Worm (Caenorhabditis elegans) whole organism, midembryonic: Measurements from ENCODE around the gene kin-34.

ENCODE experiments used
- T22C8.4 ChIP-seq: fragments of 200-800 bp; sonication (Bioruptor generic); IDR thresholded peaks from 2 replicates; pipeline ENCODE4 v1.3.6; 2022; ENCODE audit warnings: missing genetic modification characterization, missing compliant biosample characterization
- cog-1 ChIP-seq: sonication (generic microtip); optimal IDR thresholded peaks from 2 replicates; lab custom pipeline; 2016; ENCODE audit warnings: missing genetic modification characterization, missing compliant biosample characterization
- flt-1 ChIP-seq: fragments of 200-800 bp; sonication (Bioruptor generic); IDR thresholded peaks from 2 replicates; pipeline ENCODE4 v1.3.6; 2022; ENCODE audit warnings: missing genetic modification characterization, missing compliant biosample characterization
- klf-2 ChIP-seq: fragments of 200-800 bp; sonication (Bioruptor generic); conservative IDR thresholded peaks from 2 replicates; pipeline ENCODE4 v1.3.6; 2022; ENCODE audit warnings: missing genetic modification reagents, missing genetic modification characterization, missing compliant biosample characterization
- med-1 ChIP-seq: sonication (generic microtip); optimal IDR thresholded peaks from 2 replicates; lab custom pipeline; 2017; ENCODE audit warnings: missing genetic modification characterization, mild to moderate bottlenecking, missing compliant biosample characterization, antibody characterized with exemption, missing genetic modification reagents; ENCODE audit not compliant: insufficient read depth
- ref-1 ChIP-seq: fragments of 200-800 bp; sonication (Bioruptor generic); conservative IDR thresholded peaks from 2 replicates; pipeline ENCODE4 v1.3.6; 2022; ENCODE audit warnings: missing genetic modification reagents, missing genetic modification characterization, missing compliant biosample characterization
- tab-1 ChIP-seq: fragments of 200-800 bp; sonication (Bioruptor generic); IDR thresholded peaks from 2 replicates; pipeline ENCODE4 v1.3.6; 2022; ENCODE audit warnings: missing genetic modification characterization, missing compliant biosample characterization
- ztf-23 ChIP-seq: fragments of 200-800 bp; sonication (Bioruptor generic); IDR thresholded peaks from 2 replicates; pipeline ENCODE4 v1.3.6; 2022; ENCODE audit warnings: missing genetic modification reagents, missing genetic modification characterization, missing compliant biosample characterization
- ztf-29 ChIP-seq: fragments of 200-800 bp; sonication (Bioruptor generic); IDR thresholded peaks from 2 replicates; pipeline ENCODE4 v1.3.6; 2022; ENCODE audit warnings: missing genetic modification reagents, missing genetic modification characterization, missing compliant biosample characterization

kin-34 gene

DNA sequence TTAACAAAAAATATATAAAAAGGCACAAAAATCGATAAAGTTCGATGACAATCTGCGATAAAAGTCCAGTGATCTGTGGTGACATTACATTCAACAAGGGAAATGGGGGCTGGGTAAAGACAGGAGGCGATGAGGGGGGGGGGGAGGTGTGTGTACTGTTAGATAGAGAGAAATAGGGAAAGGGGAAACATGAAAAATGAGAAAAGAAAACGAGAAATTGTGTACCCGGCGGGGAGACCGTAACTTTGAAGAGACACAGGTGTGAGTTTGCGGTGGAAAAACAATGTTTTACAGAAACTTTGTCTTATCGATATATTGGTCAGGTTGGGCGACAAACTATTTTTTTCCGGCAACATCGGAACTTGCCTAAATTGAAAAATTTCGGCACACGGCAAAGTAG, 14.3 kb upstream of the kin-34 start:
- TF ChIP-seq klf-2 (GFP tag; lab: Robert Waterston, UW) (no peak), cog-1 (tag; lab: Kevin White, UChicago) (no peak), ztf-29 (GFP tag; lab: Robert Waterston, UW) (no peak), ztf-23 (GFP tag; lab: Robert Waterston, UW) (no peak), med-1 (no peak), flt-1 (GFP tag; lab: Robert Waterston, UW) (no peak), T22C8.4 (GFP tag; lab: Robert Waterston, UW) (no peak)

DNA sequence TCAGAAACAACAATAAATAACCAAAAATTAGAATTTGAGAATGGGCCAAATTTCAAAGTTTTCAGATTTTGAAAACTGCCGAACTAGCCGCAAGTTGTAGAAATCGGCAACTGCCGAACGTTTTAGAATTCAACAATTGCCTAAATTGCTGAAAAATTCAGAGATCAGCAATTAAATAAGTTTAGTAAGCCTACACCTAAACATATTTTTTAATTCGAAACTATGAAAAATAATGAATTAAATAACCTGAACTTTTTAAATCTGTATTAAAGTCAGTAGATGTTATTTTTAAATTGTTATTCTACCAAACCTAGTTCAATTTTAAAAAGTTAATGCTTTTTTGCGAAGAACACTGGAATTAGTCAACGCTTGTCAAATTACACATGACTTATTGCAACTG, 12.7 kb upstream of the kin-34 start, which contains the start of gene nhr-204:
TSS of gene nhr-204 (minus strand) at position 101 of the 400 bp plus-strand sequence.
- TF ChIP-seq med-1 = no peak
- no peak for TF ChIP-seq klf-2 (GFP tag; lab: Robert Waterston, UW)
- TF ChIP-seq ref-1 (GFP tag; lab: Robert Waterston, UW) = no peak
- TF ChIP-seq tab-1 (GFP tag; lab: Robert Waterston, UW) = no peak
- no peak for TF ChIP-seq ztf-29 (GFP tag; lab: Robert Waterston, UW)
- no peak for TF ChIP-seq cog-1 (tag; lab: Kevin White, UChicago)
- no peak for TF ChIP-seq T22C8.4 (GFP tag; lab: Robert Waterston, UW)
- no peak for TF ChIP-seq ztf-23 (GFP tag; lab: Robert Waterston, UW)
- TF ChIP-seq flt-1 (GFP tag; lab: Robert Waterston, UW) = no peak

DNA sequence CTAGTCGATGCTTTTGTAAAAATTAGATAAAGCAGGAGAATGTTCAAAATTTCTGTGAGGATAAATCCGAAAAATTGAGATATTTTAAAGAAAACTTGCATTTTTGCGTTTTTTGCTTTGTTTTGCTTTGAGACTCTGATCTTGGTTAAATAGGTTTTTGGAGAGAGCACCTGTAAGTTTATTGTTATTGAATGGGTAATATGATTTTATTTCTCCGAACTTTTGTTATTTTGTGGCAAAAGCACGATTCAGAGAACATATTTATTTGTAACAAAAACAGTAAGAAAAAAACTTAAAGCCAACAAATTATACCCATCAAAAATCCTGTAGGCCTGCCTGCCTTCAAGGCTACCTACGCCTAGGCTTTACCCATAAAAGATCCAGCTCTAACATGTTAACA, 8.6 kb upstream of the kin-34 start, which contains the start of gene str-121:
TSS of gene str-121 (minus strand) at position 101 of the 400 bp plus-strand sequence.
- TF ChIP-seq klf-2 (GFP tag; lab: Robert Waterston, UW) (no peak), T22C8.4 (GFP tag; lab: Robert Waterston, UW) (no peak), ztf-29 (GFP tag; lab: Robert Waterston, UW) (no peak), flt-1 (GFP tag; lab: Robert Waterston, UW) (no peak), ztf-23 (GFP tag; lab: Robert Waterston, UW) (no peak), cog-1 (tag; lab: Kevin White, UChicago) (no peak), ref-1 (GFP tag; lab: Robert Waterston, UW) (no peak), med-1 (no peak), tab-1 (GFP tag; lab: Robert Waterston, UW) (no peak)

DNA sequence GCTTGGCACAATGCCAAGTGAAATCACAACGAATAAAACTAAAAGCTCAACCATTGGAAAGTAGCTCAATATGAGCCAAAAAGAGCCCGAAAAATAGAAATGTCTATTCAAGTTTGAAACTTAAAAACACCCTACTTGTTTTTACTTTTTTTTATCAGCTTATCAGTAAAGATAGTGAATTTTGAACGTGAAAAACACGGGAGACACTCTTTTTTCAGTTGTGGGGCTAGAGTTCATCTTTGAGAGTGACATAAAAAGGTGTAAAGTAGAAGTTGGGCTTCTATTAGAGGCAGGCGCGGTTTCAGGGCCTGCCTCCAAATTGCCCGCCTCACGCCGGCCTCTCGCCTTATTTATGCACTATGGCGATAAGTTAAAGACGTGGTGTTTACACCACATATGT, 5.7 kb upstream of the kin-34 start, which contains the start of gene oac-39:
TSS of gene oac-39 (minus strand) at position 101 of the 400 bp plus-strand sequence.
- TF ChIP-seq med-1 = no peak
- TF ChIP-seq ztf-23 (GFP tag; lab: Robert Waterston, UW) = no peak
- TF ChIP-seq klf-2 (GFP tag; lab: Robert Waterston, UW) = no peak
- no peak for TF ChIP-seq flt-1 (GFP tag; lab: Robert Waterston, UW)
- TF ChIP-seq tab-1 (GFP tag; lab: Robert Waterston, UW) = no peak
- TF ChIP-seq ref-1 (GFP tag; lab: Robert Waterston, UW) = no peak
- TF ChIP-seq cog-1 (tag; lab: Kevin White, UChicago) = no peak
- no peak for TF ChIP-seq T22C8.4 (GFP tag; lab: Robert Waterston, UW)
- no peak for TF ChIP-seq ztf-29 (GFP tag; lab: Robert Waterston, UW)

DNA sequence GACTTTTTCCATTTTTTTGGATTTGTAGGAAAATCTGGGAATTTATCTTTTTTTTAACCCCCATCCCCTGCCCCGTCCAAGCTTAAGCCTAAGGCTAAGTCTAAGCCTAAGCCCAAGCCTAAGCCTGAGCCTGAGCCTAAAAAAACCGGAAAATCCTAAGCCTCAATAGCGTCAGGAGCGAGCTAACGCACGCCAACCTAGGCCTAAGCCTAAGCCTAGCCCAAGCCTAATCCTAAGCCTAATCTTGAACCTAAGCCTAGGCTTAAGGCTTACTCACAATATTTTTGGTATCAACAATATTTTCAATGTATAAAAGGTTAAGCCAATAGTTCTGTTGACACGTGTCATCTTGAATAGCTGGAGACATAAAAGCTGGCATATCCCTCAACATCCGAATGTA, 2.6 kb upstream of the kin-34 start:
- TF ChIP-seq T22C8.4 (GFP tag; lab: Robert Waterston, UW) (no peak), ztf-23 (GFP tag; lab: Robert Waterston, UW) (no peak), flt-1 (GFP tag; lab: Robert Waterston, UW) (no peak), med-1 (no peak)

DNA sequence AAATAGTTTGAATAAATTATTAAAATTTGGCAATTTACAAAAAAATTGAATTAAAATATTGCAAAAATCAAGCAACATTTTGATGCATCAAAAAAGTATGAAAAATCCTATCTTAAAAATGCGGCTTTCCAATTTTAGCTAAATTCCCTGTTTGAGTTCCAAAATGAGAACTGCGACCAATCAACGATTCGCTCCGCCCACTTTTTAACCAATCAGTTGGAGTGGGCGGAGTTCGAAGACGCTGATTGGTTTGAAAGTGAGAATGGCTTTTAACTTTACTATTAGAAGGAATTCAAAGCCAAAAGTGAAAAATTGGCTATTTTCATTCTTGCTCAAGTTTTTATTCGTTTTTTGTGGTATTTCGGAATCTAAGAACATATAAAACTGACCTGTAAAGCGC, 1.6 kb upstream of the kin-34 start:
- TF ChIP-seq ztf-23 (GFP tag; lab: Robert Waterston, UW) (no peak), T22C8.4 (GFP tag; lab: Robert Waterston, UW) (no peak), cog-1 (tag; lab: Kevin White, UChicago) (no peak), klf-2 (GFP tag; lab: Robert Waterston, UW) (no peak), flt-1 (GFP tag; lab: Robert Waterston, UW) (no peak), ztf-29 (GFP tag; lab: Robert Waterston, UW) (no peak), ref-1 (GFP tag; lab: Robert Waterston, UW) (no peak), tab-1 (GFP tag; lab: Robert Waterston, UW) (no peak), med-1 (no peak)

DNA sequence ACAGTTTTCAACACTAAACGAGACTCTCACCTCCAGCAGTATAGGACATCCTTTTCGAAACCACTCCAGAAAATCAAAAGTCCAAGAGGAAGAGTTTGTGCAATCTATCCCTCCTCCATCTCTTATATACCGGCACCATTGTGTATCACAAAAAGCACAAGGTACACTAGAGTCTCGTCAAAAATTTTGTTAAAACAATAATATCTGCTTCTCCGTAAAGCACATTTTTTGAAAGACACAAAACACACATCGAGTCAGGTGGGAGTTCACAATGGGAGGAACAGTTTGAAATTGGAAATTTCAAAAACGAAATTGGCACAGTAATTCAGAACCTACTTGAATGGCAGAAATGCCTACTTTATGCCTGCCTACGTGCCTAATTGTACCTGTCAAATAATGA, 3.5 kb downstream of the kin-34 start, which contains the start of gene R02C2.7:
TSS of gene R02C2.7 (minus strand) at position 101 of the 400 bp plus-strand sequence.
- TF ChIP-seq med-1 (no peak), ztf-29 (GFP tag; lab: Robert Waterston, UW) (no peak), flt-1 (GFP tag; lab: Robert Waterston, UW) (no peak)

DNA sequence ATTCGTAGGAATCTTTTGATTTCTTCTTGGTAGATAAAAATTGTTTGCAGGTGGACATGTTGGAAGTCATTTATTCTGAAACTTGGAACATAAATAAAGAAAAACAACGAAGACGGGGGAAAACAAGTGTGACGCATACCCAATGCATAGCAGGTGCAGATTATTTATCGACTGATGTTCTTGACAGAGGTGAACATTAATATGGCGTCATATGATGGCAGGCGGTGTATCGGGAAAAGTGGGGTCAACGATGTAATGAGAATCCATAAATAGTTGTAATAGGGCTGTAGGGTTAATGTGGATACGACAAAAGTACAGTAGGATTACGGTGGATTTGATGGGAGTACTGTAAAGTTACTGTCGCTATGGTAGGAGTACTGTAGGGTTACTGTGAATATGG, 5.7 kb downstream of the kin-34 start, which contains the start of gene txt-2:
TSS of gene txt-2 (minus strand) at position 214 of the 400 bp plus-strand sequence.
- no peak for TF ChIP-seq ztf-23 (GFP tag; lab: Robert Waterston, UW)
- TF ChIP-seq ztf-29 (GFP tag; lab: Robert Waterston, UW) = no peak
- TF ChIP-seq ref-1 (GFP tag; lab: Robert Waterston, UW) = no peak

DNA sequence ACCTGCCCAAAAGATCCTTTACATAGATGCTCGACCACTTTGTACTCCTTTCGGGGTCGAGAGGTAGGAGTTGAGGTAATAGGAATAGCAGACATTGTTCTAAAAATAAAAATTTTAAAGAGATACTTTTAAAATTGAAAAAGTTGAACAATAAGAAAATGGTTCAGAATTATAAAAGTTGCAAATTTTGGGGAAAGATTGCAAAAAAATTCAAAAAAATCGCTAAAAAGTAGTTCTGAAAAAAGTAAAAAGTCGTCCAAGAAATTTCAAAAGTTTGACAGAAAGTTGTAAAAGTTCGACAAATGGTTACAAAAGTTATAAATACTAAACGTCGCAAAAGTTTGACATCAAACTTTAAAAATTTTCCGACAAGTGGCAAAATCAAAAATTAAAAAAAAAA, 7.9 kb downstream of the kin-34 start, which contains the start of gene R02C2.1:
TSS of gene R02C2.1 (minus strand) at position 101 of the 400 bp plus-strand sequence.
- TF ChIP-seq T22C8.4 (GFP tag; lab: Robert Waterston, UW) = no peak
- TF ChIP-seq klf-2 (GFP tag; lab: Robert Waterston, UW) = no peak
- no peak for TF ChIP-seq flt-1 (GFP tag; lab: Robert Waterston, UW)
- TF ChIP-seq med-1 = no peak
- no peak for TF ChIP-seq ztf-29 (GFP tag; lab: Robert Waterston, UW)
- TF ChIP-seq tab-1 (GFP tag; lab: Robert Waterston, UW) = no peak
- TF ChIP-seq cog-1 (tag; lab: Kevin White, UChicago) = no peak
- TF ChIP-seq ref-1 (GFP tag; lab: Robert Waterston, UW) = no peak
- TF ChIP-seq ztf-23 (GFP tag; lab: Robert Waterston, UW) = no peak

DNA sequence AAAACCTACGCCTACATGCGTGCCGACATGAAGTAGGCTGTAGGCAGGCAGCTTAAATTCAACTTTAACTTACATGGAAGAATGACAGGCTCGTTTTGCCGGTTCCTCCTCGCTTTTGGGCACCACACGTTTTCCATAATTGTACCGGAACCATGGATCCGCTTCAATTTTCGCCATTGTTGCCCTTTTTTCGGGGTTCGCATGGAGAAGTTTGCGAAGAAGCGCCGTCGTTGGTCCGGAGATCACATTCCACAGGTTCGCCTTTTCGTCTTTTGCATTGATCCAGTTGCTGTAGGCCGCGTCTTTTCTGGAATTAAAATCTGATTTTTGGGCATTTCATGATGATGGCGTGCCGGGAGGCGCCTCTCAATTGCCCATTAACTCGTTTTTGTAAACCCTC, 9.0 kb downstream of the kin-34 start:
- TF ChIP-seq tab-1 (GFP tag; lab: Robert Waterston, UW) = no peak
- TF ChIP-seq med-1 = no peak
- no peak for TF ChIP-seq ref-1 (GFP tag; lab: Robert Waterston, UW)
- no peak for TF ChIP-seq T22C8.4 (GFP tag; lab: Robert Waterston, UW)
- no peak for TF ChIP-seq flt-1 (GFP tag; lab: Robert Waterston, UW)
- no peak for TF ChIP-seq klf-2 (GFP tag; lab: Robert Waterston, UW)
- no peak for TF ChIP-seq ztf-29 (GFP tag; lab: Robert Waterston, UW)
- no peak for TF ChIP-seq cog-1 (tag; lab: Kevin White, UChicago)
- TF ChIP-seq ztf-23 (GFP tag; lab: Robert Waterston, UW) = no peak
